Worm (Caenorhabditis elegans): Measurements from ENCODE around the gene Y38F1A.1.

Y38F1A.1 gene

DNA sequence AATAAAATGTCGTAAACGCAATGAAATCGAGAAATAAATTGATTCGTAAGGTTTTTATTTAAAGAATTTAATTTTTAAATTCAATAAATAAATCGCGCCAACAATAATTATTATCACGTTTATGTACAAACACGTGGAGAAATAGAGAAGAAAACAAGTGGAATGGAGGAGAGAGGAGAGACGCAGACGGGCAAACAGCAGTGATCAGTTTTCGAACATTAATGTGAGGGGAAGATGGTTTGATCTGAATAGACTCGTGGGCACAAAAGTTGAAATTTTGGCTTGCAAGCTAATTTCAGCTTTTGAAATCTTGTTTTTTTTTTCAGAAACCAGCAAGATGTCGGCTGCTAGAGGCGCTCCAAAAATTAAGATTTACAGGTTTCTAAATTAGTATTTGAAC is 41.7 kb upstream of the Y38F1A.1 start, which contains the start of gene hphd-1 (continued):
- TF ChIP-seq lin-14 (GFP tag; optimal IDR thresholded peaks at IDR 0.05) = peak; percentile 73
- TF ChIP-seq grh-1 (GFP tag; IDR thresholded peaks at IDR 0.05) = peak; percentile 43; the same call in 1 of the 2 replicates
- no peak for TF ChIP-seq sup-37 (GFP tag; optimal IDR thresholded peaks at IDR 0.05)
- TF ChIP-seq lir-3 (tag; optimal IDR thresholded peaks at IDR 0.05; ENCODE audit: poor library complexity) = no peak
- no peak for TF ChIP-seq fkh-10 (GFP tag; optimal IDR thresholded peaks at IDR 0.05)
- TF ChIP-seq nhr-71 (tag; optimal IDR thresholded peaks at IDR 0.05) = peak; percentile 90
- no peak for TF ChIP-seq C34B4.2 (tag; optimal IDR thresholded peaks at IDR 0.05)
- no peak for TF ChIP-seq ceh-8 (GFP tag; optimal IDR thresholded peaks at IDR 0.05)
- TF ChIP-seq ces-1 (GFP tag; optimal IDR thresholded peaks at IDR 0.05) = no peak
- peak; percentile 50 for TF ChIP-seq nhr-19 (GFP tag; conservative IDR thresholded peaks at IDR 0.05)
- TF ChIP-seq swsn-7 (tag; optimal IDR thresholded peaks at IDR 0.05) = peak; percentile 29
- no peak for TF ChIP-seq xbp-1 (tag; optimal IDR thresholded peaks at IDR 0.05)
- peak; percentile 81 for TF ChIP-seq snu-23 (GFP tag; optimal IDR thresholded peaks at IDR 0.05)
- TF ChIP-seq unc-86 (tag; optimal IDR thresholded peaks at IDR 0.05) = no peak
- TF ChIP-seq isw-1 (GFP tag; IDR thresholded peaks at IDR 0.05) = no peak
- TF ChIP-seq ceh-88 (GFP tag; IDR thresholded peaks at IDR 0.05) = no peak
- TF ChIP-seq unc-130 (tag; optimal IDR thresholded peaks at IDR 0.05) = no peak
- no peak for TF ChIP-seq efl-3 (GFP tag; optimal IDR thresholded peaks at IDR 0.05)
- TF ChIP-seq rnt-1 (tag; optimal IDR thresholded peaks at IDR 0.05) = peak; percentile 15
- TF ChIP-seq pag-3 (tag; optimal IDR thresholded peaks at IDR 0.05; ENCODE audit: borderline replicate concordance, insufficient read depth) = no peak
- no peak for TF ChIP-seq lin-13 (GFP tag; optimal IDR thresholded peaks at IDR 0.05)
- no peak for TF ChIP-seq fkh-4 (tag; optimal IDR thresholded peaks at IDR 0.05; ENCODE audit: borderline replicate concordance)
- no peak for TF ChIP-seq pax-3 (tag; optimal IDR thresholded peaks at IDR 0.05)
- no peak for TF ChIP-seq pqm-1 (tag; optimal IDR thresholded peaks at IDR 0.05)
- TF ChIP-seq zip-4 (GFP tag; optimal IDR thresholded peaks at IDR 0.05) = no peak
- TF ChIP-seq irx-1 (tag; optimal IDR thresholded peaks at IDR 0.05) = no peak
- peak; percentile 28 for TF ChIP-seq dsc-1 (tag; optimal IDR thresholded peaks at IDR 0.05)
- no peak for TF ChIP-seq hlh-4 (tag; optimal IDR thresholded peaks at IDR 0.05)
- no peak for TF ChIP-seq ceh-90 (tag; optimal IDR thresholded peaks at IDR 0.05)
- TF ChIP-seq mdl-1 (tag; optimal IDR thresholded peaks at IDR 0.05) = peak in 1 of 2 experiments; percentile 85

- TF ChIP-seq ztf-4 (tag; optimal IDR thresholded peaks at IDR 0.05) (no peak), aly-2 (tag; optimal IDR thresholded peaks at IDR 0.05) (no peak), sup-37 (GFP tag; optimal IDR thresholded peaks at IDR 0.05) (no peak), sptf-1 (tag; optimal IDR thresholded peaks at IDR 0.05) (no peak), skn-1 (tag; optimal IDR thresholded peaks at IDR 0.05) (no peak), efl-3 (GFP tag; optimal IDR thresholded peaks at IDR 0.05) (no peak), hlh-17 (GFP tag; optimal IDR thresholded peaks at IDR 0.05; ENCODE audit: borderline replicate concordance) (no peak)
Measured at ce11 chrII:12995322-12995721, 40.8 kb upstream of the Y38F1A.1 start.

DNA sequence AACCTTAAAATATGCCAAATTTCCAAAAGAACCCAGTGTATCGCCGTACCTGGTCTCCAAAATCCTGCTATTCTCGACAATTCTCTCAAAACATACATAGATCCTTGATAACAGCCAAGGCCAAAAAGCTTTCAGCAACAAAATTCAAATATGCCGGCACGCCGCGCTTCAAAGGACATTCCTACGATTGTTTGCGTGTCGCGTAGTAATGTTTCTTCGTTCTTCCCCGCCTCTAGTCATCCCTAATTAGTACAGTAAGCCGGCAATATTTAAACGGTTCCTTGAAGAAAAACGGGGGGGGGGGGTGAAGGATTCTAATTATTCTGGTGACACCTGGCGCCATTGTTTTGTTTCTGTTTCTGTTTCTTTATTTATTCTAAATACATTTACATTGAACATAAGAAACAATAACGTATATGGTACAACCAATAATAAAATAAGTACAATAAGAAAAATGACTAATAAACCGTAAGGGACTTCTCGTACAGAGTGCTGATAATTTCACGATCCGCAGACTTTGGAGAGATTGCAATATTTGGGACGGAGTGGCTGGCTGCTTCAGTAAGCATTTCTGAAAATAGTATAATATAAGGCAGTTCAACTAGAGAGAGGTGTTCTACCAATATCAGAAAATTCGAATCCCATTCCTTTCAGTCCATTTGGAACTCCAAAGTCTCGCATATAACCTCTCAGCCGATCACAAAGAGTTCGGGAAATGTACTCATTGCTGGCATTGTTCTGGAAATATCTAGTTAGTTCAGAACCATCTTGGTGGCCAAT is 39.6 kb upstream of the Y38F1A.1 start:
- TF ChIP-seq ztf-4 (tag; optimal IDR thresholded peaks at IDR 0.05) (no peak), jun-1 (tag; optimal IDR thresholded peaks at IDR 0.05) (no peak), ets-5 (GFP tag; IDR thresholded peaks at IDR 0.05) (no peak), nhr-77 (tag; optimal IDR thresholded peaks at IDR 0.05) (no peak), unc-86 (tag; optimal IDR thresholded peaks at IDR 0.05) (no peak), nhr-71 (tag; optimal IDR thresholded peaks at IDR 0.05) (peak; percentile 34), unc-130 (tag; optimal IDR thresholded peaks at IDR 0.05) (no peak), fkh-8 (tag; optimal IDR thresholded peaks at IDR 0.05) (no peak), skn-1 (tag; optimal IDR thresholded peaks at IDR 0.05) (no peak), sup-37 (GFP tag; optimal IDR thresholded peaks at IDR 0.05) (no peak), ama-1 (optimal IDR thresholded peaks at IDR 0.05) (peak; percentile 64), mdl-1 (tag; optimal IDR thresholded peaks at IDR 0.05) (no peak), xbp-1 (tag; optimal IDR thresholded peaks at IDR 0.05) (no peak), snpc-4 (tag; optimal IDR thresholded peaks at IDR 0.05) (no peak), F16B12.6 (tag; optimal IDR thresholded peaks at IDR 0.05) (no peak), snu-23 (GFP tag; optimal IDR thresholded peaks at IDR 0.05) (peak; percentile 23), nhr-90 (tag; optimal IDR thresholded peaks at IDR 0.05; ENCODE audit: poor library complexity) (peak; percentile 47), nhr-85 (tag) (peak; percentile 38), tlp-1 (tag; optimal IDR thresholded peaks at IDR 0.05) (no peak), dsc-1 (tag; optimal IDR thresholded peaks at IDR 0.05) (no peak), C34B4.2 (tag; optimal IDR thresholded peaks at IDR 0.05) (no peak), alr-1 (tag; optimal IDR thresholded peaks at IDR 0.05; ENCODE audit: borderline replicate concordance) (no peak), fkh-4 (tag; optimal IDR thresholded peaks at IDR 0.05; ENCODE audit: borderline replicate concordance) (no peak), elt-2 (tag; optimal IDR thresholded peaks at IDR 0.05) (peak; percentile 68)

Measured in whole organism, L1 larva.